Fruit fly (Drosophila melanogaster): Measurements from ENCODE around the gene Oatp74D.
A peak's percentile ranks its signal among the peaks of the same experiment; 100 is the strongest.

Gene Oatp74D

DNA sequence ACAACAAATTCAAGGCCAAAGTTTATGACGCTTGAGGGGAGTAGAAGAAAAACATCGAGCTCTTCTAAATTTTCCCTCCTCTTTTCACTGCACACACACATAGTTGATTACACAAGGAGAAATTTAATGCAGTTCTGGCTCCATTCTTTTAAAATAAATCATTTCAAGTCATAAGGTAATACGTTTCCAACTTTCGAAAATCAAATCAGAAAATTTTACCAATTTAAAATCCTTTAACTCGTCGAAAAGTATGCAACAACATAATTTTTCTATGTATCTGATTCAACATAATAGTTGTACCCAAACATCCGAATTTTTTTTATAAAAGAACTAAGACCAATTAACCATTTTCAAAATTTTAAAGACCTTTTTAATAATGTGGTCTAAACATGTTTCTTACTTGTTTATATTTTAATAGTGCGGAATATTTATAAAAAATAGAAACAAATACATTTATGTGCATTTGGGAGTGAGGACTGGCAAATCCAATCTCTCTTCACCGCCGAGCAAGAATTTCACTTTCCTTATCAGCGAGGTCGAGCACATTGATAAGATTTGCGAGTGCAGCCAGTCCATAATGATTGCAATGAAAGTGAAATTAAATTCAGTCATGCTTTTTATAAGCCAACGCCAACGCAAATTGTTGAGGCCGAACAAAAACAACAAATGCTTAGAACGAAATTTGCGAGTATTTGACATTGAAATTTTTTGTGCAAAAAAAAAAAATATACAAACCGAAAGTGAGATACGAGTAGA lies 19.3 kb downstream of the Oatp74D start:
- TF ChIP-seq CG10348 (GFP tag; IDR thresholded peaks at IDR 0.05) (no peak), fd96Ca (GFP tag; IDR thresholded peaks at IDR 0.05) (no peak), CG32121 (GFP tag; IDR thresholded peaks at IDR 0.05) (0 out of 2 replicates have a peak, but pooled peaks have one; percentile 30), Pif1B (GFP tag; optimal IDR thresholded peaks at IDR 0.05) (no peak), CG4496 (GFP tag; IDR thresholded peaks at IDR 0.05) (peak; percentile 37; the same call in 1 of the 3 replicates), CG8159 (tag; optimal IDR thresholded peaks at IDR 0.05) (peak; percentile 57), CG9948 (tag; optimal IDR thresholded peaks at IDR 0.05) (peak; percentile 31), CG34367 (tag; optimal IDR thresholded peaks at IDR 0.05) (no peak), EcR (GFP tag; optimal IDR thresholded peaks at IDR 0.05) (no peak), Ets98B (GFP tag; IDR thresholded peaks at IDR 0.05) (no peak), rn (GFP tag; IDR thresholded peaks at IDR 0.05) (no peak), CG13204 (GFP tag; optimal IDR thresholded peaks at IDR 0.05) (no peak), D1 (tag; optimal IDR thresholded peaks at IDR 0.05) (peak; percentile 38), Pif1A (GFP tag; optimal IDR thresholded peaks at IDR 0.05) (peak; percentile 37), CG12605 (GFP tag; IDR thresholded peaks at IDR 0.05) (no peak), CG14655 (GFP tag; optimal IDR thresholded peaks at IDR 0.05) (peak; percentile 69), CG8301 (tag; optimal IDR thresholded peaks at IDR 0.05) (peak; percentile 36), CG15710 (tag; optimal IDR thresholded peaks at IDR 0.05) (peak; percentile 21), CG17806 (tag; optimal IDR thresholded peaks at IDR 0.05) (peak; percentile 41), gl (tag; optimal IDR thresholded peaks at IDR 0.05) (no peak), Snoo (tag; optimal IDR thresholded peaks at IDR 0.05) (peak; percentile 42)

DNA sequence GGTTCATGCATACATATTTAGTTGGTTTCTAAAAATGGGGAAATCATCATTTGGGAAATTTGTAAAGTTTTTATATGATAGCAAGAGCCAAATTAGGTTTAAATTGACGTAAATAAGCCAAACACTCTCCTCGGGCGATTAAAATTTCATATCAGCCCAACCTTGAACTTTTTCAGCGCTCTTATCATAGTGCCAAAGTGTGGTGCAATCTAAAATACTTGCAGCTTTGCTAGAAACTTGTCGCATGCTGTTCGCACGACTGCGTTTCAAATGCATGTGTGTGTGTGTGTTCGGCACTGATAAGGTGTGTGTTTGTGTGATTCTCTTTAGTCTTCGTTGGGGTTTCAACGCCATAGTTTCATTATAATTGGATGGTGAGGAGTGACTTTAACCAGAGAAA lies 19.9 kb downstream of the Oatp74D start:
- TF ChIP-seq CG34367 (tag; optimal IDR thresholded peaks at IDR 0.05) (no peak), CG9948 (tag; optimal IDR thresholded peaks at IDR 0.05) (peak; percentile 14), CG12605 (GFP tag; IDR thresholded peaks at IDR 0.05) (no peak), CG10348 (GFP tag; IDR thresholded peaks at IDR 0.05) (no peak), gl (tag; optimal IDR thresholded peaks at IDR 0.05) (no peak), CG8301 (tag; optimal IDR thresholded peaks at IDR 0.05) (peak; percentile 26), CG15710 (tag; optimal IDR thresholded peaks at IDR 0.05) (no peak), D1 (tag; optimal IDR thresholded peaks at IDR 0.05) (no peak), Pif1B (GFP tag; optimal IDR thresholded peaks at IDR 0.05) (no peak), CG17806 (tag; optimal IDR thresholded peaks at IDR 0.05) (no peak), fd96Ca (GFP tag; IDR thresholded peaks at IDR 0.05) (no peak), CG32121 (GFP tag; IDR thresholded peaks at IDR 0.05) (peak; percentile 22; the same call in 1 of the 2 replicates), Snoo (tag; optimal IDR thresholded peaks at IDR 0.05) (no peak), CG8159 (tag; optimal IDR thresholded peaks at IDR 0.05) (peak; percentile 42), Pif1A (GFP tag; optimal IDR thresholded peaks at IDR 0.05) (no peak)

DNA sequence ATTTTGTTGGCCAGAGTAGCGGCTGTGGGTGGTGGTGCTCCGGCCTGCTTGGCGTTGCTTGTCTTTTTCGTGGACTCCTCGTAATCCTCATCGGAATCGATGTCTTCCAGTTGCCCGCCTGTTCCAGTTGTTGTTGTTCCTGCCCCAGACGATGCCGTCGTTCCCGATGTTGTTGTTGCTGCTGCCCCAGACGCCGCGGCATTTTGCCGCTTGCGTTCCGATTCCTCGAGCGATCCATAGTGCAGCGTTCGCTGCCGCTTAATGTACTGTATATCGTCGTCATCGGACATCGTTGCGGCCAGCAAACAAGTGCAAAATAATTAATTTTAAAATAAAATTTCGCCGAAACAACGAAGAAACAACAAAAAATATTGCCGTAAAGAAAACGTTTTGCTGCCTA lies 26.6 kb downstream of the Oatp74D start:
- TF ChIP-seq CG10348 (GFP tag; IDR thresholded peaks at IDR 0.05), result no peak
- no peak for TF ChIP-seq gl (tag; optimal IDR thresholded peaks at IDR 0.05)
- TF ChIP-seq CG14655 (GFP tag; optimal IDR thresholded peaks at IDR 0.05), result no peak
- TF ChIP-seq Ets98B (GFP tag; IDR thresholded peaks at IDR 0.05), result no peak
- no peak for TF ChIP-seq D1 (tag; optimal IDR thresholded peaks at IDR 0.05)
- TF ChIP-seq CG12605 (GFP tag; IDR thresholded peaks at IDR 0.05), result no peak
- no peak for TF ChIP-seq fd96Ca (GFP tag; IDR thresholded peaks at IDR 0.05)
- TF ChIP-seq Pif1B (GFP tag; optimal IDR thresholded peaks at IDR 0.05), result no peak

DNA sequence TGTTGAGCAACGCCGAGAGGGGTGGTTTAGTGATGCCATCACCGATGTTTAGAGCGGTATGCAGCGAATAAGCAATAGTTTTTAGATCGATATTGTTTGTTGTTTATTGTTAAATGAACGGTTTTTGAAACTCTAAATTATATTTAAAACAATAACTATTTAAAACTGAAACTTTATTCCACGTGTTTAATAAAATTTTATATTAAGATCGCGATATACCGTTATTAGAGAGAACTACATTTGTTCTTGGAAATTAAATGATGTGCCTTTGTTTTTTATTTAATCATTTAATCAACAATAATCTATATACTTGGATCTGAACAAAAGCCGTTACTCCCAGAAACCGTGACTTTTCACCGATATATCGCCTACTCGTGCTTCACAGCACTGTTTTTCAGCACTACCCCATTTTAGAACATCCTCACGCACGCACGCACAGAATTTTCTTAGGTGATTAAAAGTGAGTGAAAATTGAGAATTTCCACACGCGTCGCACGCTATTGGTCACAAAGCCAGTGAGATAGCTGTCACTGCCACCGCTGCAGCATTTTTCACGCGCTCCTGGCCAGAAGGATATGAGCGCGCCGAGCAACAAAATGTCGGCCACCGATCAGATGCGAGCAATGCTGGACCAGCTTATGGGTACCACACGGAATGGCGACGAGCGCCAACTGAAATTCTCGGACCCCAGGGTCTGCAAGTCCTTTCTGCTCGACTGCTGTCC lies 27.1 kb downstream of the Oatp74D start, which contains the start of the genes U4-U6-60K and CG7564:
Gene U4-U6-60K (minus strand): TSS at position 20 of the 724 bp plus-strand sequence.
Gene CG7564 (plus strand): TSS at position 406 of the 724 bp plus-strand sequence.
- no peak for TF ChIP-seq gl (tag; optimal IDR thresholded peaks at IDR 0.05)
- no peak for TF ChIP-seq Pif1A (GFP tag; optimal IDR thresholded peaks at IDR 0.05)
- TF ChIP-seq rn (GFP tag; IDR thresholded peaks at IDR 0.05), result no peak
- TF ChIP-seq CG8159 (tag; optimal IDR thresholded peaks at IDR 0.05), result peak; percentile 46
- TF ChIP-seq Ets98B (GFP tag; IDR thresholded peaks at IDR 0.05), result 0 out of 2 replicates have a peak, but pooled peaks have one; percentile 19
- TF ChIP-seq CG4496 (GFP tag; IDR thresholded peaks at IDR 0.05), result no peak
- TF ChIP-seq Snoo (tag; optimal IDR thresholded peaks at IDR 0.05), result peak; percentile 54
- TF ChIP-seq CG15710 (tag; optimal IDR thresholded peaks at IDR 0.05), result peak; percentile 44
- TF ChIP-seq fd96Ca (GFP tag; IDR thresholded peaks at IDR 0.05), result no peak; the same call in 2 of the 3 replicates
- TF ChIP-seq D1 (tag; optimal IDR thresholded peaks at IDR 0.05), result no peak
- peak; percentile 11 for TF ChIP-seq Pif1B (GFP tag; optimal IDR thresholded peaks at IDR 0.05)
- TF ChIP-seq CG10348 (GFP tag; IDR thresholded peaks at IDR 0.05), result no peak
- TF ChIP-seq CG9948 (tag; optimal IDR thresholded peaks at IDR 0.05), result peak; percentile 31
- TF ChIP-seq EcR (GFP tag; optimal IDR thresholded peaks at IDR 0.05), result no peak
- TF ChIP-seq CG14655 (GFP tag; optimal IDR thresholded peaks at IDR 0.05), result no peak
- TF ChIP-seq CG32121 (GFP tag; IDR thresholded peaks at IDR 0.05), result no peak
- TF ChIP-seq CG12605 (GFP tag; IDR thresholded peaks at IDR 0.05), result no peak
- peak; percentile 26 for TF ChIP-seq CG34367 (tag; optimal IDR thresholded peaks at IDR 0.05)
- no peak for TF ChIP-seq CG8301 (tag; optimal IDR thresholded peaks at IDR 0.05)
- TF ChIP-seq CG13204 (GFP tag; optimal IDR thresholded peaks at IDR 0.05), result no peak
- no peak for TF ChIP-seq CG17806 (tag; optimal IDR thresholded peaks at IDR 0.05)
